Fruit fly (Drosophila melanogaster) whole organism, adult: Measurements from ENCODE around the gene msk.

ENCODE experiments used
- CG11617 ChIP-seq: fragments of 200-800 bp; sonication (Bioruptor generic); optimal IDR thresholded peaks from 2 replicates; lab custom pipeline; 2017; ENCODE audit warnings: mild to moderate bottlenecking, missing biosample characterization, missing genetic modification reagents, missing genetic modification characterization
- CG12768 ChIP-seq: fragments of 200-800 bp; sonication (Bioruptor generic); optimal IDR thresholded peaks from 2 replicates; lab custom pipeline; 2017; ENCODE audit warnings: missing biosample characterization, missing genetic modification characterization, mild to moderate bottlenecking, moderate library complexity, missing genetic modification reagents
- CG14711 ChIP-seq: fragments of 200-800 bp; sonication (Bioruptor generic); optimal IDR thresholded peaks from 2 replicates; lab custom pipeline; 2018; ENCODE audit warnings: missing biosample characterization, mild to moderate bottlenecking, missing genetic modification characterization, moderate library complexity
- CG1620 ChIP-seq: fragments of 200-800 bp; sonication (Bioruptor generic); optimal IDR thresholded peaks from 2 replicates; lab custom pipeline; 2016; ENCODE audit warnings: missing biosample characterization, missing genetic modification characterization
- CG33017 ChIP-seq: fragments of 200-800 bp; sonication (Bioruptor generic); optimal IDR thresholded peaks from 2 replicates; lab custom pipeline; 2018; ENCODE audit warnings: missing biosample characterization, mild to moderate bottlenecking, missing genetic modification characterization, moderate library complexity
- CG5204 ChIP-seq: fragments of 200-800 bp; sonication (Bioruptor generic); optimal IDR thresholded peaks from 2 replicates; lab custom pipeline; 2016; ENCODE audit warnings: missing biosample characterization, missing genetic modification characterization
- CG7045 ChIP-seq: fragments of 200-800 bp; sonication (Bioruptor generic); optimal IDR thresholded peaks from 2 replicates; lab custom pipeline; 2017; ENCODE audit warnings: missing biosample characterization, mild to moderate bottlenecking, missing genetic modification characterization
- CG7101 ChIP-seq: fragments of 200-800 bp; sonication (Bioruptor generic); optimal IDR thresholded peaks from 2 replicates; lab custom pipeline; 2018; ENCODE audit warnings: missing biosample characterization, mild to moderate bottlenecking, missing genetic modification characterization, moderate library complexity
- Clk ChIP-seq: fragments of 200-800 bp; sonication (Bioruptor generic); optimal IDR thresholded peaks from 2 replicates; lab custom pipeline; 2017; ENCODE audit warnings: missing biosample characterization, missing genetic modification characterization
- Crg-1 ChIP-seq: fragments of 200-800 bp; sonication (Bioruptor generic); optimal IDR thresholded peaks from 2 replicates; lab custom pipeline; 2016; ENCODE audit warnings: missing biosample characterization, missing genetic modification characterization
- Hr96 ChIP-seq: fragments of 200-800 bp; sonication (Bioruptor generic); optimal IDR thresholded peaks from 2 replicates; lab custom pipeline; 2016; ENCODE audit warnings: missing biosample characterization, missing genetic modification characterization
- Mnt ChIP-seq: fragments of 200-800 bp; sonication (Bioruptor generic); optimal IDR thresholded peaks from 2 replicates; lab custom pipeline; 2016; ENCODE audit warnings: missing biosample characterization, mild to moderate bottlenecking, missing genetic modification characterization
- bab1 ChIP-seq: fragments of 200-800 bp; sonication (Bioruptor generic); optimal IDR thresholded peaks from 3 replicates; lab custom pipeline; 2019; ENCODE audit warnings: missing biosample characterization, mild to moderate bottlenecking, missing genetic modification characterization, moderate library complexity
- cic ChIP-seq: fragments of 200-800 bp; sonication (Bioruptor generic); optimal IDR thresholded peaks from 2 replicates; lab custom pipeline; 2017; ENCODE audit warnings: missing biosample characterization, mild to moderate bottlenecking, missing genetic modification characterization, moderate library complexity
- cnc ChIP-seq, 2 experiments: fragments of >200 bp; optimal IDR thresholded peaks; 2 replicates each; lab custom pipeline; 2017
- kay ChIP-seq: fragments of 200-800 bp; sonication (Bioruptor generic); peaks from one replicate; lab custom pipeline; 2016; ENCODE audit warnings: missing biosample characterization, missing genetic modification characterization, borderline replicate concordance
- ovo ChIP-seq: fragments of 200-800 bp; sonication (Bioruptor generic); optimal IDR thresholded peaks from 2 replicates; lab custom pipeline; 2016; ENCODE audit warnings: missing biosample characterization, missing genetic modification characterization
- pad ChIP-seq: fragments of 200-800 bp; sonication (Bioruptor generic); optimal IDR thresholded peaks from 3 replicates; lab custom pipeline; 2017; ENCODE audit warnings: missing biosample characterization, missing genetic modification characterization, mild to moderate bottlenecking, moderate library complexity, missing genetic modification reagents
- tj ChIP-seq: fragments of 200-800 bp; sonication (Bioruptor generic); optimal IDR thresholded peaks from 3 replicates; lab custom pipeline; 2017; ENCODE audit warnings: missing biosample characterization, mild to moderate bottlenecking, missing genetic modification characterization, moderate library complexity
- toe ChIP-seq: fragments of 200-800 bp; sonication (Bioruptor generic); optimal IDR thresholded peaks from 2 replicates; lab custom pipeline; 2016; ENCODE audit warnings: missing biosample characterization, missing genetic modification characterization

The msk gene

dm6 chr3L:8151727-8152199 lies 35.8 kb downstream of the msk start, which contains the start of gene CG13676:
Gene CG13676 (minus strand): TSS chr3L:8151813.
- TF ChIP-seq Crg-1, result no peak
- TF ChIP-seq Hr96 (GFP tag; lab: Kevin White, UChicago), result no peak
- TF ChIP-seq CG7101, result no peak
- TF ChIP-seq cic (GFP tag; lab: Kevin White, UChicago), result no peak
- TF ChIP-seq CG12768 (GFP tag; lab: Kevin White, UChicago), result no peak
- no peak for TF ChIP-seq ovo (GFP tag; lab: Kevin White, UChicago)
- TF ChIP-seq toe (GFP tag; lab: Kevin White, UChicago), result no peak
- no peak for TF ChIP-seq kay (GFP tag; lab: Kevin White, UChicago)
- no peak for TF ChIP-seq tj (GFP tag; lab: Kevin White, UChicago)
- no peak for TF ChIP-seq CG11617 (GFP tag; lab: Kevin White, UChicago)
- no peak for TF ChIP-seq CG1620 (GFP tag; lab: Kevin White, UChicago)
- no peak for TF ChIP-seq CG7045
- TF ChIP-seq Mnt (GFP tag; lab: Kevin White, UChicago), result no peak
- no peak for TF ChIP-seq CG14711
- no peak for TF ChIP-seq cnc (optimal IDR thresholded peaks at IDR 0.05; lab: Kevin White, UChicago)
- TF ChIP-seq Clk (GFP tag; lab: Kevin White, UChicago), result no peak

- peak; percentile 16 for TF ChIP-seq tj (GFP tag; lab: Kevin White, UChicago)
- TF ChIP-seq CG7045, result peak; percentile 75
- TF ChIP-seq Mnt (GFP tag; lab: Kevin White, UChicago), result no peak
- TF ChIP-seq kay (GFP tag; lab: Kevin White, UChicago), result peak; percentile 4
- peak; percentile 61 for TF ChIP-seq CG5204
- no peak for TF ChIP-seq CG1620 (GFP tag; lab: Kevin White, UChicago)
Measured at dm6 chr3L:8153206-8153996, 37.4 kb downstream of the msk start.

- TF ChIP-seq toe (GFP tag; lab: Kevin White, UChicago), result no peak
- TF ChIP-seq Clk (GFP tag; lab: Kevin White, UChicago), result no peak
- TF ChIP-seq tj (GFP tag; lab: Kevin White, UChicago), result peak; percentile 76
- TF ChIP-seq Mnt (GFP tag; lab: Kevin White, UChicago), result no peak
- no peak for TF ChIP-seq CG12768 (GFP tag; lab: Kevin White, UChicago)
- no peak for TF ChIP-seq CG7045
Measured at dm6 chr3L:8154544-8154943, 38.6 kb downstream of the msk start.

- TF ChIP-seq toe (GFP tag; lab: Kevin White, UChicago) (no peak), kay (GFP tag; lab: Kevin White, UChicago) (no peak), CG33017 (no peak), bab1 (GFP tag; lab: Kevin White, UChicago) (no peak), CG1620 (GFP tag; lab: Kevin White, UChicago) (no peak), CG7101 (no peak), Crg-1 (no peak), Mnt (GFP tag; lab: Kevin White, UChicago) (no peak)
Measured at dm6 chr3L:8155324-8155723, 39.3 kb downstream of the msk start.

- TF ChIP-seq CG1620 (GFP tag; lab: Kevin White, UChicago) (no peak), kay (GFP tag; lab: Kevin White, UChicago) (no peak)
Measured at dm6 chr3L:8156199-8156598, 40.2 kb downstream of the msk start.

dm6 chr3L:8157079-8157478 lies 41.1 kb downstream of the msk start:
- no peak for TF ChIP-seq Hr96 (GFP tag; lab: Kevin White, UChicago)
- TF ChIP-seq pad, result no peak
- no peak for TF ChIP-seq toe (GFP tag; lab: Kevin White, UChicago)
- TF ChIP-seq CG5204, result no peak
- no peak for TF ChIP-seq Crg-1
- TF ChIP-seq CG33017, result no peak
- no peak for TF ChIP-seq tj (GFP tag; lab: Kevin White, UChicago)
- no peak for TF ChIP-seq CG14711
- TF ChIP-seq cic (GFP tag; lab: Kevin White, UChicago), result no peak
- TF ChIP-seq CG11617 (GFP tag; lab: Kevin White, UChicago), result no peak
- no peak for TF ChIP-seq kay (GFP tag; lab: Kevin White, UChicago)
- no peak for TF ChIP-seq CG12768 (GFP tag; lab: Kevin White, UChicago)
- TF ChIP-seq CG1620 (GFP tag; lab: Kevin White, UChicago), result no peak
- no peak for TF ChIP-seq CG7045
- TF ChIP-seq bab1 (GFP tag; lab: Kevin White, UChicago), result no peak
- no peak for TF ChIP-seq CG7101
- TF ChIP-seq cnc (optimal IDR thresholded peaks at IDR 0.05; lab: Kevin White, UChicago), result no peak
- TF ChIP-seq Mnt (GFP tag; lab: Kevin White, UChicago), result no peak
- TF ChIP-seq ovo (GFP tag; lab: Kevin White, UChicago), result no peak
